Worm (Caenorhabditis elegans) whole organism, L1 larva: ENCODE results near the gene F16G10.10.

Experiments used
- ama-1 ChIP-seq: fragments of 150-350 bp; optimal IDR thresholded peaks from 2 replicates; lab custom pipeline; 2014
- blmp-1 ChIP-seq: fragments of 150-350 bp; optimal IDR thresholded peaks from 2 replicates; lab custom pipeline; 2014; ENCODE audit warnings: missing biosample characterization, missing genetic modification characterization
- ceh-63 ChIP-seq: fragments of 200-800 bp; sonication (Bioruptor generic); optimal IDR thresholded peaks from 2 replicates; lab custom pipeline; 2018; ENCODE audit warnings: mild to moderate bottlenecking, missing genetic modification characterization, missing compliant biosample characterization
- ceh-88 ChIP-seq: fragments of 200-800 bp; sonication (Bioruptor generic); IDR thresholded peaks from 2 replicates; pipeline ENCODE4 v1.3.6; 2022; ENCODE audit warnings: missing genetic modification characterization, missing compliant biosample characterization
- efl-1 ChIP-seq, 4 experiments: fragments of 150-350 bp; optimal IDR thresholded peaks in 3 of 4; peaks in 1 of 4; 1 replicate in 1 of 4; 2 replicates in 3 of 4; lab custom pipeline; 2014; ENCODE audit warnings: missing biosample characterization in 2 of 4, missing genetic modification characterization in 2 of 4, missing genetic modification reagents in 2 of 4
- egl-13 ChIP-seq: sonication (generic microtip); optimal IDR thresholded peaks from 2 replicates; lab custom pipeline; 2016; ENCODE audit warnings: missing genotype, missing genetic modification reagents, missing genetic modification characterization, missing compliant biosample characterization
- egl-27 ChIP-seq, 2 experiments: fragments of 150-350 bp in 1 of 2; sonication (generic microtip); optimal IDR thresholded peaks; 3 replicates each; lab custom pipeline; 2017 to 2018; ENCODE audit warnings: missing biosample characterization in 2 of 2, missing genetic modification characterization in 2 of 2, missing genetic modification reagents in 2 of 2
- elt-2 ChIP-seq: sonication (generic microtip); optimal IDR thresholded peaks from 2 replicates; lab custom pipeline; 2016; ENCODE audit warnings: missing genetic modification characterization, mild to moderate bottlenecking, inconsistent platforms, missing compliant biosample characterization, missing genetic modification reagents
- fkh-8 ChIP-seq: sonication (generic microtip); optimal IDR thresholded peaks from 2 replicates; lab custom pipeline; 2016; ENCODE audit warnings: mild to moderate bottlenecking, missing genetic modification characterization, missing compliant biosample characterization
- fos-1 ChIP-seq: fragments of 150-350 bp; optimal IDR thresholded peaks from 2 replicates; lab custom pipeline; 2014; ENCODE audit warnings: missing biosample characterization, missing genetic modification characterization
- hlh-4 ChIP-seq: sonication (generic microtip); optimal IDR thresholded peaks from 2 replicates; lab custom pipeline; 2016; ENCODE audit warnings: mild to moderate bottlenecking, missing genetic modification characterization, missing compliant biosample characterization
- hpl-2 ChIP-seq: fragments of 150-350 bp; optimal IDR thresholded peaks from 2 replicates; lab custom pipeline; 2014; ENCODE audit warnings: missing biosample characterization, missing genetic modification reagents, missing genetic modification characterization
- isw-1 ChIP-seq: fragments of 200-800 bp; sonication (Bioruptor generic); IDR thresholded peaks from 2 replicates; pipeline ENCODE4 v1.3.6; 2022; ENCODE audit warnings: missing genetic modification characterization, missing compliant biosample characterization
- jun-1 ChIP-seq: fragments of 150-350 bp; optimal IDR thresholded peaks from 2 replicates; lab custom pipeline; 2014; ENCODE audit warnings: missing biosample characterization, missing genetic modification reagents, missing genetic modification characterization
- lin-14 ChIP-seq: fragments of 200-800 bp; sonication (Bioruptor generic); optimal IDR thresholded peaks from 2 replicates; lab custom pipeline; 2018; ENCODE audit warnings: mild to moderate bottlenecking, missing genetic modification characterization, moderate library complexity, missing compliant biosample characterization
- lin-35 ChIP-seq, 2 experiments: fragments of 150-350 bp; optimal IDR thresholded peaks; 2 replicates each; lab custom pipeline; 2014; ENCODE audit warnings: missing biosample characterization in 2 of 2, missing genetic modification characterization in 2 of 2, missing genetic modification reagents in 2 of 2
- lin-39 ChIP-seq: fragments of 150-350 bp; optimal IDR thresholded peaks from 2 replicates; lab custom pipeline; 2014; ENCODE audit warnings: missing biosample characterization, missing genetic modification reagents, missing genetic modification characterization
- lir-3 ChIP-seq: sonication (generic microtip); optimal IDR thresholded peaks from 2 replicates; lab custom pipeline; 2016; ENCODE audit warnings: mild to moderate bottlenecking, missing genetic modification characterization, moderate library complexity, missing compliant biosample characterization; ENCODE audit not compliant: poor library complexity
- lsy-2 ChIP-seq, 2 experiments: fragments of 150-350 bp; optimal IDR thresholded peaks; 2 replicates each; lab custom pipeline; 2014; ENCODE audit warnings: missing biosample characterization in 2 of 2, missing genetic modification characterization in 2 of 2
- mdl-1 ChIP-seq, 2 experiments: fragments of 150-350 bp; optimal IDR thresholded peaks; 2 replicates each; lab custom pipeline; 2014 to 2017; ENCODE audit warnings: missing biosample characterization in 2 of 2, missing genetic modification characterization in 2 of 2, inconsistent platforms in 1 of 2
- mep-1 ChIP-seq: fragments of 150-350 bp; optimal IDR thresholded peaks from 2 replicates; lab custom pipeline; 2014; ENCODE audit warnings: missing biosample characterization, missing genetic modification characterization
- nhr-19 ChIP-seq: fragments of 200-800 bp; sonication (Bioruptor generic); conservative IDR thresholded peaks from 2 replicates; pipeline ENCODE4 v1.3.6; 2022; ENCODE audit warnings: missing genetic modification characterization, missing compliant biosample characterization
- nhr-20 ChIP-seq: sonication (generic microtip); optimal IDR thresholded peaks from 2 replicates; lab custom pipeline; 2016; ENCODE audit warnings: mild to moderate bottlenecking, missing genetic modification characterization, missing compliant biosample characterization
- nhr-47 ChIP-seq: sonication (generic microtip); optimal IDR thresholded peaks from 2 replicates; lab custom pipeline; 2016; ENCODE audit warnings: mild to moderate bottlenecking, missing genetic modification characterization, moderate library complexity, missing compliant biosample characterization
- nhr-71 ChIP-seq: sonication (generic microtip); optimal IDR thresholded peaks from 2 replicates; lab custom pipeline; 2016; ENCODE audit warnings: mild to moderate bottlenecking, missing genetic modification characterization, moderate library complexity, missing compliant biosample characterization
- nhr-77 ChIP-seq: fragments of 150-350 bp; optimal IDR thresholded peaks from 2 replicates; lab custom pipeline; 2014; ENCODE audit warnings: missing biosample characterization, missing genetic modification characterization
- nhr-85 ChIP-seq: sonication (generic microtip); peaks from one replicate; lab custom pipeline; 2016; ENCODE audit warnings: missing genetic modification characterization, inconsistent platforms, missing compliant biosample characterization
- nhr-90 ChIP-seq: sonication (generic microtip); optimal IDR thresholded peaks from 2 replicates; lab custom pipeline; 2016; ENCODE audit warnings: mild to moderate bottlenecking, missing genetic modification characterization, missing compliant biosample characterization; ENCODE audit not compliant: poor library complexity
- pax-3 ChIP-seq: fragments of 200-800 bp; sonication (Bioruptor generic); optimal IDR thresholded peaks from 2 replicates; lab custom pipeline; 2018; ENCODE audit warnings: mild to moderate bottlenecking, missing genetic modification characterization, moderate library complexity, missing compliant biosample characterization
- pqm-1 ChIP-seq: sonication (generic microtip); optimal IDR thresholded peaks from 3 replicates; lab custom pipeline; 2017; ENCODE audit warnings: missing biosample characterization, missing genetic modification characterization
- snpc-4 ChIP-seq: fragments of 150-350 bp; optimal IDR thresholded peaks from 2 replicates; lab custom pipeline; 2014; ENCODE audit warnings: missing biosample characterization, missing genetic modification characterization
- sox-4 ChIP-seq: sonication (generic microtip); optimal IDR thresholded peaks from 2 replicates; lab custom pipeline; 2016; ENCODE audit warnings: missing genetic modification characterization, missing compliant biosample characterization
- sptf-1 ChIP-seq: fragments of 150-350 bp; optimal IDR thresholded peaks from 2 replicates; lab custom pipeline; 2014; ENCODE audit warnings: missing biosample characterization, missing genetic modification characterization
- sup-37 ChIP-seq: fragments of 200-800 bp; sonication (Bioruptor generic); optimal IDR thresholded peaks from 2 replicates; lab custom pipeline; 2018; ENCODE audit warnings: mild to moderate bottlenecking, missing genetic modification characterization, missing compliant biosample characterization
- swsn-7 ChIP-seq: sonication (generic microtip); optimal IDR thresholded peaks from 2 replicates; lab custom pipeline; 2016; ENCODE audit warnings: missing genetic modification characterization, missing compliant biosample characterization
- tbx-2 ChIP-seq: sonication (generic microtip); optimal IDR thresholded peaks from 2 replicates; lab custom pipeline; 2016; ENCODE audit warnings: missing genetic modification characterization, missing compliant biosample characterization
- tlp-1 ChIP-seq: fragments of 150-350 bp; optimal IDR thresholded peaks from 2 replicates; lab custom pipeline; 2014; ENCODE audit warnings: missing biosample characterization, missing genetic modification characterization
- unc-30 ChIP-seq: sonication (generic microtip); optimal IDR thresholded peaks from 2 replicates; lab custom pipeline; 2017; ENCODE audit warnings: missing biosample characterization, missing genetic modification characterization
- unc-62 ChIP-seq: fragments of 150-350 bp; optimal IDR thresholded peaks from 2 replicates; lab custom pipeline; 2014; ENCODE audit warnings: missing biosample characterization, missing genetic modification reagents, missing genetic modification characterization
- ztf-4 ChIP-seq: fragments of 150-350 bp; optimal IDR thresholded peaks from 2 replicates; lab custom pipeline; 2014; ENCODE audit warnings: missing biosample characterization, missing genetic modification characterization

F16G10.10 gene

ce11 chrII:2378465-2379009 is 12.2 kb downstream of the F16G10.10 start:
- TF ChIP-seq snpc-4 (tag; lab: Kevin White, UChicago) (no peak), sup-37 (GFP tag; lab: Kevin White, UChicago) (no peak), elt-2 (peak; percentile 100), nhr-71 (tag; lab: Kevin White, UChicago) (peak; percentile 65), tlp-1 (tag; lab: Kevin White, UChicago) (peak; percentile 60), pqm-1 (tag; lab: Kevin White, UChicago) (peak; percentile 96), egl-27 (tag; optimal IDR thresholded peaks at IDR 0.05; lab: Kevin White, UChicago) (peak in 1 of 2 experiments; percentile 69), jun-1 (tag; lab: Kevin White, UChicago) (peak; percentile 92), isw-1 (GFP tag; lab: Robert Waterston, UW) (no peak), lin-35 (GFP tag; optimal IDR thresholded peaks at IDR 0.05; lab: Kevin White, UChicago) (peak in 1 of 2 experiments; percentile 60), nhr-90 (tag; lab: Kevin White, UChicago) (peak; percentile 59), nhr-47 (tag; lab: Kevin White, UChicago) (no peak), unc-62 (GFP tag; lab: Kevin White, UChicago) (no peak), hpl-2 (peak; percentile 34), mdl-1 (tag; optimal IDR thresholded peaks at IDR 0.05; lab: Kevin White, UChicago) (peak in 1 of 2 experiments; percentile 8), tbx-2 (tag; lab: Kevin White, UChicago) (peak; percentile 19), egl-13 (peak; percentile 94), lin-14 (GFP tag; lab: Kevin White, UChicago) (peak; percentile 33), lin-39 (tag; lab: Kevin White, UChicago) (no peak), nhr-19 (peak; percentile 19; the same call in 1 of the 2 replicates), nhr-20 (peak; percentile 58), lsy-2 (tag; optimal IDR thresholded peaks at IDR 0.05; lab: Kevin White, UChicago) (peak; percentile 46 to 85), pax-3 (tag; lab: Kevin White, UChicago) (peak; percentile 90), efl-1 (optimal IDR thresholded peaks at IDR 0.05; lab: Kevin White, UChicago) (no peak), efl-1 (GFP tag; optimal IDR thresholded peaks at IDR 0.05 in 1 of 2; lab: Kevin White, UChicago) (peak in 1 of 2 experiments; percentile 80)

DNA sequence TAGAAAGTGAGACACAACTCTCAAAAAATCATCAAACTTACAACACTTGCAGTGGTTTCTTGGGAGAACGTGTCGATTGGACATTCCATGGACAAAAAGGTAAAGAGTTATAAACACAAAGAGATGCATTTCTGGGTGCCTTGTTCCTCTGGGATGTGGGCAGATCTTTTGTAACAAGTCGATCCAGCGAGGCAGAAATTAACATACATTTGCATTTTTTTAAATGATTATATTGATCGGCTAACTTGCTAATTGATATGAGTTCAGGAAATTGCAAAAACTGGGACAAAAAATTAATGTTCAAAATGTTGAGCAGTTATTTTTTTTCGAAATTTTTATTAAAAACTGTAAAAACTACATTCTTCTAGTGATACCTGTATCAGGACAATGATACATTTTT is 13.0 kb downstream of the F16G10.10 start, which contains the start of gene F16G10.6:
Gene F16G10.6 (minus strand): TSS at position 101 of the 400 bp plus-strand sequence.
- TF ChIP-seq hlh-4 (tag; lab: Kevin White, UChicago) = no peak
- no peak for TF ChIP-seq tbx-2 (tag; lab: Kevin White, UChicago)
- TF ChIP-seq mep-1 (tag; lab: Kevin White, UChicago) = no peak
- TF ChIP-seq nhr-85 (tag; lab: Kevin White, UChicago) = no peak
- no peak for TF ChIP-seq swsn-7 (tag; lab: Kevin White, UChicago)
- no peak for TF ChIP-seq sox-4 (tag; lab: Kevin White, UChicago)
- no peak for TF ChIP-seq ceh-88 (GFP tag; lab: Robert Waterston, UW)
- TF ChIP-seq lin-35 (GFP tag; optimal IDR thresholded peaks at IDR 0.05; lab: Kevin White, UChicago) = no peak
- no peak for TF ChIP-seq fkh-8 (tag; lab: Kevin White, UChicago)
- no peak for TF ChIP-seq mdl-1 (tag; optimal IDR thresholded peaks at IDR 0.05; lab: Kevin White, UChicago)
- TF ChIP-seq nhr-77 (tag; lab: Kevin White, UChicago) = no peak
- no peak for TF ChIP-seq blmp-1 (tag; lab: Kevin White, UChicago)
- TF ChIP-seq ceh-63 (GFP tag; lab: Kevin White, UChicago) = no peak
- TF ChIP-seq ztf-4 = no peak
- TF ChIP-seq unc-30 (tag; lab: Kevin White, UChicago) = no peak
- TF ChIP-seq ama-1 (lab: Kevin White, UChicago) = no peak
- no peak for TF ChIP-seq sptf-1
- TF ChIP-seq fos-1 = no peak
- TF ChIP-seq nhr-90 (tag; lab: Kevin White, UChicago) = no peak
- TF ChIP-seq lir-3 = no peak
